Fruit fly (Drosophila melanogaster) whole organism, embryonic: ENCODE measurements around the gene CG9297.
A peak's percentile ranks its signal among the peaks of the same experiment; 100 is the strongest.

Experiments used
- Aef1 ChIP-seq: fragments of 200-800 bp; sonication (Bioruptor generic); IDR thresholded peaks from 3 replicates; pipeline ENCODE4 v1.3.6; 2022; ENCODE audit warnings: missing biosample characterization, missing genetic modification characterization
- BEAF-32 ChIP-seq: fragments of 200-800 bp; sonication (Bioruptor generic); optimal IDR thresholded peaks from 3 replicates; lab custom pipeline; 2017; ENCODE audit warnings: missing biosample characterization, missing genetic modification characterization, mild to moderate bottlenecking, moderate library complexity, missing genetic modification reagents
- CG10543 ChIP-seq: fragments of 200-800 bp; sonication (Bioruptor generic); optimal IDR thresholded peaks from 3 replicates; lab custom pipeline; 2017; ENCODE audit warnings: missing biosample characterization, mild to moderate bottlenecking, missing genetic modification characterization, moderate library complexity
- CG10565 ChIP-seq: fragments of 200-800 bp; sonication (Bioruptor generic); optimal IDR thresholded peaks from 3 replicates; lab custom pipeline; 2016; ENCODE audit warnings: missing biosample characterization, mild to moderate bottlenecking, missing genetic modification characterization
- CG11085 ChIP-seq: fragments of 200-800 bp; sonication (Bioruptor generic); IDR thresholded peaks from 2 replicates; pipeline ENCODE4 v1.3.6; 2022; ENCODE audit warnings: missing biosample characterization, missing genetic modification characterization
- CG11247 ChIP-seq: fragments of 200-800 bp; sonication (Bioruptor generic); IDR thresholded peaks from 2 replicates; pipeline ENCODE4 v1.3.6; 2022; ENCODE audit warnings: missing biosample characterization, missing genetic modification characterization
- CG12071 ChIP-seq: fragments of 200-800 bp; sonication (Bioruptor generic); optimal IDR thresholded peaks from 3 replicates; lab custom pipeline; 2018; ENCODE audit warnings: missing biosample characterization, mild to moderate bottlenecking, missing genetic modification characterization
- CG1233 ChIP-seq: fragments of 200-800 bp; sonication (Bioruptor generic); optimal IDR thresholded peaks from 4 replicates; lab custom pipeline; 2018; ENCODE audit warnings: missing biosample characterization, mild to moderate bottlenecking, missing genetic modification characterization
- CG13624 ChIP-seq: fragments of 200-800 bp; sonication (Bioruptor generic); optimal IDR thresholded peaks from 2 replicates; lab custom pipeline; 2016; ENCODE audit warnings: missing biosample characterization, missing genetic modification characterization
- CG14710 ChIP-seq: fragments of 200-800 bp; sonication (Bioruptor generic); optimal IDR thresholded peaks from 3 replicates; lab custom pipeline; 2019; ENCODE audit warnings: missing biosample characterization, mild to moderate bottlenecking, missing genetic modification characterization, moderate library complexity
- CG1529 ChIP-seq: fragments of 200-800 bp; sonication (Bioruptor generic); optimal IDR thresholded peaks from 3 replicates; lab custom pipeline; 2018; ENCODE audit warnings: missing biosample characterization, missing genetic modification characterization
- CG16815 ChIP-seq: fragments of 200-800 bp; sonication (Bioruptor generic); optimal IDR thresholded peaks from 3 replicates; lab custom pipeline; 2017; ENCODE audit warnings: missing biosample characterization, mild to moderate bottlenecking, missing genetic modification characterization
- CG17361 ChIP-seq: fragments of 200-800 bp; sonication (Bioruptor generic); IDR thresholded peaks from 3 replicates; pipeline ENCODE4 v1.3.6; 2022; ENCODE audit warnings: missing biosample characterization, missing genetic modification characterization
- CG18262 ChIP-seq: fragments of 200-800 bp; optimal IDR thresholded peaks from 3 replicates; lab custom pipeline; 2019; ENCODE audit warnings: missing biosample characterization, mild to moderate bottlenecking, missing genetic modification characterization, moderate library complexity
- CG18619 ChIP-seq: fragments of 200-800 bp; sonication (Bioruptor generic); optimal IDR thresholded peaks from 3 replicates; lab custom pipeline; 2017; ENCODE audit warnings: missing biosample characterization, mild to moderate bottlenecking, missing genetic modification characterization
- CG2712 ChIP-seq: fragments of 200-800 bp; optimal IDR thresholded peaks from 3 replicates; lab custom pipeline; 2019; ENCODE audit warnings: missing biosample characterization, mild to moderate bottlenecking, missing genetic modification characterization, moderate library complexity
- CG2875 ChIP-seq: fragments of 200-800 bp; sonication (Bioruptor generic); optimal IDR thresholded peaks from 2 replicates; lab custom pipeline; 2017; ENCODE audit warnings: missing biosample characterization, mild to moderate bottlenecking, missing genetic modification characterization, missing genetic modification reagents
- CG31441 ChIP-seq: fragments of 200-800 bp; sonication (Bioruptor generic); IDR thresholded peaks from 2 replicates; pipeline ENCODE4 v1.3.6; 2022; ENCODE audit warnings: missing biosample characterization, missing genetic modification characterization
- CG32772 ChIP-seq: fragments of 200-800 bp; sonication (Bioruptor generic); IDR thresholded peaks from 2 replicates; pipeline ENCODE4 v1.3.6; 2022; ENCODE audit warnings: missing biosample characterization, missing genetic modification characterization
- CG4617 ChIP-seq: fragments of 200-800 bp; sonication (Bioruptor generic); optimal IDR thresholded peaks from 3 replicates; lab custom pipeline; 2016; ENCODE audit warnings: missing biosample characterization, missing genetic modification characterization, borderline replicate concordance
- CG6689 ChIP-seq: fragments of 200-800 bp; sonication (Bioruptor generic); IDR thresholded peaks from 2 replicates; pipeline ENCODE4 v1.3.6; 2022; ENCODE audit warnings: missing biosample characterization, missing genetic modification characterization
- CG6765 ChIP-seq: fragments of 200-800 bp; sonication (Bioruptor generic); optimal IDR thresholded peaks from 3 replicates; lab custom pipeline; 2017; ENCODE audit warnings: missing biosample characterization, mild to moderate bottlenecking, missing genetic modification characterization
- CG9817 ChIP-seq: fragments of 200-800 bp; sonication (Bioruptor generic); optimal IDR thresholded peaks from 2 replicates; lab custom pipeline; 2018; ENCODE audit warnings: missing biosample characterization, mild to moderate bottlenecking, missing genetic modification characterization, moderate library complexity
- CoRest ChIP-seq: fragments of 200-800 bp; sonication (Bioruptor generic); optimal IDR thresholded peaks from 3 replicates; lab custom pipeline; 2018; ENCODE audit warnings: missing biosample characterization, mild to moderate bottlenecking, missing genetic modification characterization, moderate library complexity
- D19A ChIP-seq: fragments of 200-800 bp; optimal IDR thresholded peaks from 3 replicates; lab custom pipeline; 2019; ENCODE audit warnings: missing biosample characterization, mild to moderate bottlenecking, missing genetic modification characterization, moderate library complexity
- D19B ChIP-seq: fragments of 200-800 bp; sonication (Bioruptor generic); optimal IDR thresholded peaks from 2 replicates; lab custom pipeline; 2017; ENCODE audit warnings: missing biosample characterization, mild to moderate bottlenecking, missing genetic modification characterization
- Doc3 ChIP-seq: fragments of 200-800 bp; sonication (Bioruptor generic); IDR thresholded peaks from 3 replicates; pipeline ENCODE4 v1.3.6; 2022; ENCODE audit warnings: missing biosample characterization, missing genetic modification characterization; ENCODE audit not compliant: partially characterized antibody
- Fer1 ChIP-seq: fragments of 200-800 bp; sonication (Bioruptor generic); optimal IDR thresholded peaks from 2 replicates; lab custom pipeline; 2017; ENCODE audit warnings: missing biosample characterization, mild to moderate bottlenecking, missing genetic modification characterization
- Lim3 ChIP-seq: fragments of 200-800 bp; sonication (Bioruptor generic); IDR thresholded peaks from 2 replicates; pipeline ENCODE4 v1.3.6; 2022; ENCODE audit warnings: missing biosample characterization, missing genetic modification characterization
- Opbp ChIP-seq: fragments of 200-800 bp; sonication (Bioruptor generic); IDR thresholded peaks from 3 replicates; pipeline ENCODE4 v1.3.6; 2022; ENCODE audit warnings: missing biosample characterization, missing genetic modification characterization; ENCODE audit not compliant: partially characterized antibody
- Side ChIP-seq: fragments of 200-800 bp; sonication (Bioruptor generic); optimal IDR thresholded peaks from 2 replicates; lab custom pipeline; 2016; ENCODE audit warnings: missing biosample characterization, missing genetic modification characterization
- Usf ChIP-seq: fragments of 200-800 bp; sonication (Bioruptor generic); optimal IDR thresholded peaks from 2 replicates; lab custom pipeline; 2017; ENCODE audit warnings: missing genotype, missing biosample characterization, missing genetic modification characterization
- Xrp1 ChIP-seq: fragments of 200-800 bp; sonication (Bioruptor generic); IDR thresholded peaks from 2 replicates; pipeline ENCODE4 v1.3.6; 2022; ENCODE audit warnings: missing biosample characterization, missing genetic modification characterization
- ash1 ChIP-seq: fragments of 200-800 bp; sonication (Bioruptor generic); optimal IDR thresholded peaks from 2 replicates; lab custom pipeline; 2018; ENCODE audit warnings: missing biosample characterization, mild to moderate bottlenecking, missing genetic modification characterization
- chinmo ChIP-seq: fragments of 200-800 bp; sonication (Bioruptor generic); IDR thresholded peaks from 4 replicates; pipeline ENCODE4 v1.3.6; 2022; ENCODE audit warnings: missing biosample characterization, missing genetic modification characterization; ENCODE audit not compliant: partially characterized antibody
- chn ChIP-seq: fragments of 200-800 bp; sonication (Bioruptor generic); optimal IDR thresholded peaks from 2 replicates; lab custom pipeline; 2016; ENCODE audit warnings: missing biosample characterization, missing genetic modification characterization
- disco-r ChIP-seq: fragments of 200-800 bp; sonication (Bioruptor generic); optimal IDR thresholded peaks from 2 replicates; lab custom pipeline; 2016; ENCODE audit warnings: missing biosample characterization, missing genetic modification characterization
- dmrt99B ChIP-seq: fragments of 200-800 bp; sonication (Bioruptor generic); optimal IDR thresholded peaks from 2 replicates; lab custom pipeline; 2018; ENCODE audit warnings: missing biosample characterization, mild to moderate bottlenecking, missing genetic modification characterization, moderate library complexity
- fd64A ChIP-seq: fragments of 200-800 bp; sonication (Bioruptor generic); optimal IDR thresholded peaks from 3 replicates; lab custom pipeline; 2018; ENCODE audit warnings: missing biosample characterization, mild to moderate bottlenecking, missing genetic modification characterization
- fu2 ChIP-seq: fragments of 200-800 bp; sonication (Bioruptor generic); optimal IDR thresholded peaks from 2 replicates; lab custom pipeline; 2016; ENCODE audit warnings: missing biosample characterization, missing genetic modification characterization
- hb ChIP-seq: fragments of 200-800 bp; sonication (Bioruptor generic); IDR thresholded peaks from 3 replicates; pipeline ENCODE4 v1.3.6; 2022; ENCODE audit warnings: missing biosample characterization, missing genetic modification characterization; ENCODE audit not compliant: partially characterized antibody
- inv ChIP-seq: fragments of 200-800 bp; sonication (Bioruptor generic); IDR thresholded peaks from 2 replicates; pipeline ENCODE4 v1.3.6; 2022; ENCODE audit warnings: missing biosample characterization, missing genetic modification characterization; ENCODE audit not compliant: partially characterized antibody
- kni ChIP-seq: fragments of 200-800 bp; sonication (Bioruptor generic); optimal IDR thresholded peaks from 3 replicates; lab custom pipeline; 2017; ENCODE audit warnings: mild to moderate bottlenecking, missing biosample characterization, missing genetic modification reagents, missing genetic modification characterization
- mam ChIP-seq: fragments of 200-800 bp; sonication (Bioruptor generic); optimal IDR thresholded peaks from 3 replicates; lab custom pipeline; 2016; ENCODE audit warnings: missing biosample characterization, missing genetic modification characterization
- nmo ChIP-seq: fragments of 200-800 bp; sonication (Bioruptor generic); optimal IDR thresholded peaks from 2 replicates; lab custom pipeline; 2018; ENCODE audit warnings: missing biosample characterization, mild to moderate bottlenecking, missing genetic modification characterization, moderate library complexity
- pb ChIP-seq: fragments of 200-800 bp; sonication (Bioruptor generic); optimal IDR thresholded peaks from 3 replicates; lab custom pipeline; 2016; ENCODE audit warnings: missing biosample characterization, missing genetic modification characterization
- pfk ChIP-seq: fragments of 200-800 bp; sonication (Bioruptor generic); optimal IDR thresholded peaks from 2 replicates; lab custom pipeline; 2018; ENCODE audit warnings: missing biosample characterization, mild to moderate bottlenecking, missing genetic modification characterization, moderate library complexity
- sd ChIP-seq: fragments of 200-800 bp; sonication (Bioruptor generic); optimal IDR thresholded peaks from 3 replicates; lab custom pipeline; 2018; ENCODE audit warnings: missing biosample characterization, mild to moderate bottlenecking, missing genetic modification characterization, moderate library complexity
- sqz ChIP-seq: fragments of 200-800 bp; sonication (Bioruptor generic); optimal IDR thresholded peaks from 3 replicates; lab custom pipeline; 2018; ENCODE audit warnings: missing biosample characterization, mild to moderate bottlenecking, missing genetic modification characterization
- tgo ChIP-seq: fragments of 200-800 bp; sonication (Bioruptor generic); IDR thresholded peaks from 3 replicates; pipeline ENCODE4 v1.3.6; 2022; ENCODE audit warnings: missing biosample characterization, missing genetic modification characterization
- usp ChIP-seq: fragments of >200 bp; optimal IDR thresholded peaks from 2 replicates; lab custom pipeline; 2017; ENCODE audit warnings: missing biosample characterization, missing genetic modification characterization

Gene CG9297

dm6 chr3R:13820483-13820882 lies 49.2 kb downstream of the CG9297 start (continued):
- no peak for TF ChIP-seq CG4617 (GFP tag; lab: Kevin White, UChicago)
- TF ChIP-seq CG11085, result no peak
- TF ChIP-seq CG18619, result no peak
- TF ChIP-seq CG13624 (GFP tag; lab: Kevin White, UChicago), result no peak
- no peak for TF ChIP-seq CG32772 (GFP tag; lab: Robert Waterston, UW)
- TF ChIP-seq chinmo (GFP tag; lab: Robert Waterston, UW), result 0 out of 4 replicates have a peak, but pooled peaks have one; percentile 65
- no peak for TF ChIP-seq pb (GFP tag; lab: Kevin White, UChicago)
- TF ChIP-seq fd64A, result peak; percentile 30
- TF ChIP-seq Opbp (GFP tag; lab: Robert Waterston, UW), result no peak
- TF ChIP-seq sd, result peak; percentile 80
- 0 out of 2 replicates have a peak, but pooled peaks have one; percentile 13 for TF ChIP-seq CG31441 (GFP tag; lab: Robert Waterston, UW)
- no peak for TF ChIP-seq CG9817
- TF ChIP-seq kni (GFP tag; lab: Kevin White, UChicago), result peak; percentile 74
- TF ChIP-seq Lim3 (GFP tag; lab: Robert Waterston, UW), result no peak
- no peak for TF ChIP-seq CG1529
- TF ChIP-seq dmrt99B (tag; lab: Kevin White, UChicago), result peak; percentile 16
- TF ChIP-seq CG14710 (tag; lab: Kevin White, UChicago), result no peak
- TF ChIP-seq fu2, result no peak
- TF ChIP-seq hb, result no peak
- TF ChIP-seq CG18262 (tag; lab: Kevin White, UChicago), result no peak
- no peak for TF ChIP-seq CG10565
- TF ChIP-seq CG11247 (GFP tag; lab: Robert Waterston, UW), result no peak
- no peak for TF ChIP-seq CG16815 (GFP tag; lab: Kevin White, UChicago)
- no peak for TF ChIP-seq D19B
- no peak for TF ChIP-seq sqz
- no peak for TF ChIP-seq inv (GFP tag; lab: Robert Waterston, UW)
- no peak for TF ChIP-seq CG1233 (GFP tag; lab: Kevin White, UChicago)
- TF ChIP-seq ash1, result no peak
- no peak for TF ChIP-seq CG17361 (GFP tag; lab: Robert Waterston, UW)
- peak; percentile 17 for TF ChIP-seq CG2875 (GFP tag; lab: Kevin White, UChicago)
- TF ChIP-seq CoRest, result no peak
- TF ChIP-seq usp (GFP tag; lab: Kevin White, UChicago), result no peak
- TF ChIP-seq chn (GFP tag; lab: Kevin White, UChicago), result no peak
- TF ChIP-seq tgo, result no peak
- TF ChIP-seq BEAF-32, result no peak
- no peak for TF ChIP-seq Usf (GFP tag; lab: Kevin White, UChicago)
- TF ChIP-seq CG10543 (GFP tag; lab: Kevin White, UChicago), result no peak
- no peak for TF ChIP-seq pfk
- peak; percentile 22 for TF ChIP-seq D19A (tag; lab: Kevin White, UChicago)
- TF ChIP-seq Fer1 (GFP tag; lab: Kevin White, UChicago), result no peak
- TF ChIP-seq CG6689, result no peak
- no peak for TF ChIP-seq nmo (GFP tag; lab: Kevin White, UChicago)
- TF ChIP-seq CG12071, result no peak
- TF ChIP-seq Aef1 (GFP tag; lab: Robert Waterston, UW), result 0 out of 3 replicates have a peak, but pooled peaks have one; percentile 16
- no peak for TF ChIP-seq disco-r (GFP tag; lab: Kevin White, UChicago)
- no peak for TF ChIP-seq Xrp1 (GFP tag; lab: Robert Waterston, UW)
- TF ChIP-seq Side (GFP tag; lab: Kevin White, UChicago), result no peak
- no peak for TF ChIP-seq CG6765 (GFP tag; lab: Kevin White, UChicago)
- TF ChIP-seq Doc3, result no peak
- no peak for TF ChIP-seq mam (GFP tag; lab: Kevin White, UChicago)
- no peak for TF ChIP-seq CG2712 (tag; lab: Kevin White, UChicago)
